Fruit fly (Drosophila melanogaster) whole organism, embryonic: ENCODE results near the gene cac.

Source experiments
- Abd-B ChIP-seq: fragments of 200-800 bp; sonication (Bioruptor generic); optimal IDR thresholded peaks from 2 replicates; lab custom pipeline; 2018; ENCODE audit warnings: missing biosample characterization, mild to moderate bottlenecking, missing genetic modification characterization, moderate library complexity
- Adf1 ChIP-seq: fragments of 200-800 bp; sonication (Bioruptor generic); IDR thresholded peaks from 2 replicates; pipeline ENCODE4 v1.3.6; 2022; ENCODE audit warnings: missing biosample characterization, missing genetic modification characterization
- Awh ChIP-seq: fragments of 200-800 bp; sonication (Bioruptor generic); IDR thresholded peaks from 2 replicates; pipeline ENCODE4, ENCODE4 v1.3.6; 2022; ENCODE audit warnings: missing biosample characterization, missing genetic modification characterization
- BtbVII ChIP-seq: fragments of 200-800 bp; sonication (Bioruptor generic); optimal IDR thresholded peaks from 3 replicates; lab custom pipeline; 2017; ENCODE audit warnings: missing biosample characterization, mild to moderate bottlenecking, missing genetic modification characterization
- CG11247 ChIP-seq: fragments of 200-800 bp; sonication (Bioruptor generic); IDR thresholded peaks from 2 replicates; pipeline ENCODE4 v1.3.6; 2022; ENCODE audit warnings: missing biosample characterization, missing genetic modification characterization
- CG12769 ChIP-seq: fragments of 200-800 bp; sonication (Bioruptor generic); optimal IDR thresholded peaks from 2 replicates; lab custom pipeline; 2019; ENCODE audit warnings: missing biosample characterization, mild to moderate bottlenecking, missing genetic modification characterization, moderate library complexity
- CG13424 ChIP-seq: fragments of 200-800 bp; sonication (Bioruptor generic); optimal IDR thresholded peaks from 2 replicates; lab custom pipeline; 2019; ENCODE audit warnings: missing biosample characterization, mild to moderate bottlenecking, missing genetic modification characterization, moderate library complexity
- CG14050 ChIP-seq: fragments of 200-800 bp; sonication (Bioruptor generic); IDR thresholded peaks from 3 replicates; pipeline ENCODE4 v1.3.6; 2022; ENCODE audit warnings: missing biosample characterization, missing genetic modification characterization
- CG15696 ChIP-seq: fragments of 200-800 bp; sonication (Bioruptor generic); optimal IDR thresholded peaks from 2 replicates; lab custom pipeline; 2019; ENCODE audit warnings: missing biosample characterization, mild to moderate bottlenecking, missing genetic modification characterization, moderate library complexity
- CG2116 ChIP-seq: fragments of 200-800 bp; sonication (Bioruptor generic); optimal IDR thresholded peaks from 3 replicates; lab custom pipeline; 2018; ENCODE audit warnings: missing biosample characterization, mild to moderate bottlenecking, missing genetic modification characterization
- CG30020 ChIP-seq: fragments of 200-800 bp; optimal IDR thresholded peaks from 2 replicates; lab custom pipeline; 2019; ENCODE audit warnings: missing biosample characterization, mild to moderate bottlenecking, missing genetic modification characterization, moderate library complexity
- CG3065 ChIP-seq: fragments of 200-800 bp; sonication (Bioruptor generic); optimal IDR thresholded peaks from 2 replicates; lab custom pipeline; 2016; ENCODE audit warnings: missing biosample characterization, missing genetic modification characterization
- CG3163 ChIP-seq: fragments of 200-800 bp; sonication (Bioruptor generic); optimal IDR thresholded peaks from 3 replicates; lab custom pipeline; 2016; ENCODE audit warnings: missing biosample characterization, missing genetic modification characterization
- CG4617 ChIP-seq: fragments of 200-800 bp; sonication (Bioruptor generic); optimal IDR thresholded peaks from 3 replicates; lab custom pipeline; 2016; ENCODE audit warnings: missing biosample characterization, missing genetic modification characterization, borderline replicate concordance
- CG5180 ChIP-seq: fragments of 200-800 bp; sonication (Bioruptor generic); optimal IDR thresholded peaks from 3 replicates; lab custom pipeline; 2017; ENCODE audit warnings: missing biosample characterization, missing genetic modification characterization, mild to moderate bottlenecking, moderate library complexity, missing genetic modification reagents
- CG6791 ChIP-seq: fragments of 200-800 bp; sonication (Bioruptor generic); IDR thresholded peaks from 3 replicates; pipeline ENCODE4 v1.3.6; 2022; ENCODE audit warnings: missing biosample characterization, missing genetic modification characterization; ENCODE audit not compliant: partially characterized antibody
- CG7271 ChIP-seq: fragments of 200-800 bp; sonication (Bioruptor generic); optimal IDR thresholded peaks from 2 replicates; lab custom pipeline; 2018; ENCODE audit warnings: missing biosample characterization, mild to moderate bottlenecking, missing genetic modification characterization, moderate library complexity
- CG8944 ChIP-seq: fragments of 200-800 bp; sonication (Bioruptor generic); optimal IDR thresholded peaks from 3 replicates; lab custom pipeline; 2016; ENCODE audit warnings: missing biosample characterization, missing genetic modification characterization
- CG9876 ChIP-seq: fragments of 200-800 bp; sonication (Bioruptor generic); optimal IDR thresholded peaks from 2 replicates; lab custom pipeline; 2016; ENCODE audit warnings: missing biosample characterization, missing genetic modification characterization
- Dek ChIP-seq: fragments of 200-800 bp; sonication (Bioruptor generic); optimal IDR thresholded peaks from 3 replicates; lab custom pipeline; 2019; ENCODE audit warnings: missing biosample characterization, mild to moderate bottlenecking, missing genetic modification characterization, moderate library complexity
- Dll ChIP-seq: fragments of 200-800 bp; sonication (Bioruptor generic); IDR thresholded peaks from 4 replicates; pipeline ENCODE4 v1.3.6; 2022; ENCODE audit warnings: missing biosample characterization, missing genetic modification characterization; ENCODE audit not compliant: partially characterized antibody
- Elba2 ChIP-seq: fragments of 200-800 bp; sonication (Bioruptor generic); optimal IDR thresholded peaks from 3 replicates; lab custom pipeline; 2016; ENCODE audit warnings: missing biosample characterization, missing genetic modification characterization
- GATAe ChIP-seq: fragments of 200-800 bp; sonication (Bioruptor generic); conservative IDR thresholded peaks from 2 replicates; pipeline ENCODE4 v1.3.6; 2022; ENCODE audit warnings: missing biosample characterization, missing genetic modification characterization
- Gug ChIP-seq: fragments of 200-800 bp; sonication (Bioruptor generic); IDR thresholded peaks from 4 replicates; pipeline ENCODE4 v1.3.6; 2022; ENCODE audit warnings: missing biosample characterization, missing genetic modification characterization
- H15 ChIP-seq: fragments of 200-800 bp; sonication (Bioruptor generic); IDR thresholded peaks from 3 replicates; pipeline ENCODE4 v1.3.6; 2022; ENCODE audit warnings: missing biosample characterization, missing genetic modification characterization
- Hey ChIP-seq: fragments of 200-800 bp; sonication (Bioruptor generic); optimal IDR thresholded peaks from 3 replicates; lab custom pipeline; 2018; ENCODE audit warnings: missing biosample characterization, mild to moderate bottlenecking, missing genetic modification characterization
- Meics ChIP-seq: fragments of 200-800 bp; sonication (Bioruptor generic); optimal IDR thresholded peaks from 2 replicates; lab custom pipeline; 2017; ENCODE audit warnings: missing biosample characterization, mild to moderate bottlenecking, missing genetic modification characterization
- Tbp ChIP-seq: fragments of >200 bp; optimal IDR thresholded peaks from 2 replicates; lab custom pipeline; 2018; ENCODE audit warnings: missing biosample characterization, missing genetic modification characterization
- az2 ChIP-seq: fragments of 200-800 bp; sonication (Bioruptor generic); optimal IDR thresholded peaks from 3 replicates; lab custom pipeline; 2016; ENCODE audit warnings: missing biosample characterization, missing genetic modification characterization
- bbx ChIP-seq: fragments of 200-800 bp; sonication (Bioruptor generic); IDR thresholded peaks from 2 replicates; pipeline ENCODE4 v1.3.6; 2022; ENCODE audit warnings: missing biosample characterization, missing genetic modification characterization; ENCODE audit not compliant: partially characterized antibody
- bsh ChIP-seq, 2 experiments: fragments of 200-800 bp; sonication (Bioruptor generic); optimal IDR thresholded peaks; 2 replicates each; lab custom pipeline; 2017 to 2018; ENCODE audit warnings: mild to moderate bottlenecking in 2 of 2, missing biosample characterization in 2 of 2, missing genetic modification characterization in 2 of 2, moderate library complexity in 1 of 2
- cato ChIP-seq: fragments of 200-800 bp; sonication (Bioruptor generic); optimal IDR thresholded peaks from 2 replicates; lab custom pipeline; 2016; ENCODE audit warnings: missing biosample characterization, missing genetic modification characterization, borderline replicate concordance
- chm ChIP-seq: fragments of 200-800 bp; sonication (Bioruptor generic); IDR thresholded peaks from 2 replicates; pipeline ENCODE4 v1.3.6; 2022; ENCODE audit warnings: missing biosample characterization, missing genetic modification characterization
- gcm ChIP-seq: fragments of 200-800 bp; sonication (Bioruptor generic); optimal IDR thresholded peaks from 2 replicates; lab custom pipeline; 2019; ENCODE audit warnings: missing biosample characterization, mild to moderate bottlenecking, missing genetic modification characterization, moderate library complexity
- gcm2 ChIP-seq: fragments of 200-800 bp; sonication (Bioruptor generic); optimal IDR thresholded peaks from 2 replicates; lab custom pipeline; 2016; ENCODE audit warnings: missing biosample characterization, missing genetic modification characterization
- hb ChIP-seq: fragments of 200-800 bp; sonication (Bioruptor generic); IDR thresholded peaks from 3 replicates; pipeline ENCODE4 v1.3.6; 2022; ENCODE audit warnings: missing biosample characterization, missing genetic modification characterization; ENCODE audit not compliant: partially characterized antibody
- jigr1 ChIP-seq: fragments of 200-800 bp; sonication (Bioruptor generic); IDR thresholded peaks from 3 replicates; pipeline ENCODE4 v1.3.6; 2022; ENCODE audit warnings: missing biosample characterization, missing genetic modification characterization
- ken ChIP-seq: fragments of 200-800 bp; sonication (Bioruptor generic); IDR thresholded peaks from 3 replicates; pipeline ENCODE4 v1.3.6; 2022; ENCODE audit warnings: missing biosample characterization, missing genetic modification characterization
- lov ChIP-seq, 2 experiments: fragments of 200-800 bp in 1 of 2; fragments of >200 bp in 1 of 2; sonication (Bioruptor generic) in 1 of 2; IDR thresholded peaks in 1 of 2; optimal IDR thresholded peaks in 1 of 2; 2 replicates in 1 of 2; 3 replicates in 1 of 2; pipeline versions ENCODE4 v1.3.6 to Lab custom; 2017 to 2022; ENCODE audit warnings: missing biosample characterization in 1 of 2, missing genetic modification characterization in 1 of 2
- nom ChIP-seq: fragments of 200-800 bp; sonication (Bioruptor generic); optimal IDR thresholded peaks from 2 replicates; lab custom pipeline; 2017; ENCODE audit warnings: missing biosample characterization, missing genetic modification characterization, mild to moderate bottlenecking, moderate library complexity, missing genetic modification reagents
- oc ChIP-seq: fragments of 200-800 bp; sonication (Bioruptor generic); optimal IDR thresholded peaks from 2 replicates; lab custom pipeline; 2018; ENCODE audit warnings: missing biosample characterization, mild to moderate bottlenecking, missing genetic modification characterization, moderate library complexity
- pfk ChIP-seq: fragments of 200-800 bp; sonication (Bioruptor generic); optimal IDR thresholded peaks from 2 replicates; lab custom pipeline; 2018; ENCODE audit warnings: missing biosample characterization, mild to moderate bottlenecking, missing genetic modification characterization, moderate library complexity
- sisA ChIP-seq: fragments of 200-800 bp; sonication (Bioruptor generic); IDR thresholded peaks from 2 replicates; pipeline ENCODE4 v1.3.6; 2022; ENCODE audit warnings: missing biosample characterization, missing genetic modification characterization
- tin ChIP-seq: fragments of 200-800 bp; sonication (Bioruptor generic); optimal IDR thresholded peaks from 3 replicates; lab custom pipeline; 2016; ENCODE audit warnings: missing biosample characterization, missing genetic modification characterization
- toy ChIP-seq: fragments of 200-800 bp; sonication (Bioruptor generic); IDR thresholded peaks from 2 replicates; pipeline ENCODE4 v1.3.6; 2022; ENCODE audit warnings: missing biosample characterization, missing genetic modification characterization
- trh ChIP-seq: fragments of 200-800 bp; sonication (Bioruptor generic); optimal IDR thresholded peaks from 2 replicates; lab custom pipeline; 2016; ENCODE audit warnings: missing biosample characterization, missing genetic modification characterization
- usp ChIP-seq: fragments of >200 bp; optimal IDR thresholded peaks from 2 replicates; lab custom pipeline; 2017; ENCODE audit warnings: missing biosample characterization, missing genetic modification characterization
- wdn ChIP-seq: fragments of 200-800 bp; sonication (Bioruptor generic); IDR thresholded peaks from 2 replicates; pipeline ENCODE4 v1.3.6; 2022; ENCODE audit warnings: missing biosample characterization, missing genetic modification characterization

Gene cac

DNA sequence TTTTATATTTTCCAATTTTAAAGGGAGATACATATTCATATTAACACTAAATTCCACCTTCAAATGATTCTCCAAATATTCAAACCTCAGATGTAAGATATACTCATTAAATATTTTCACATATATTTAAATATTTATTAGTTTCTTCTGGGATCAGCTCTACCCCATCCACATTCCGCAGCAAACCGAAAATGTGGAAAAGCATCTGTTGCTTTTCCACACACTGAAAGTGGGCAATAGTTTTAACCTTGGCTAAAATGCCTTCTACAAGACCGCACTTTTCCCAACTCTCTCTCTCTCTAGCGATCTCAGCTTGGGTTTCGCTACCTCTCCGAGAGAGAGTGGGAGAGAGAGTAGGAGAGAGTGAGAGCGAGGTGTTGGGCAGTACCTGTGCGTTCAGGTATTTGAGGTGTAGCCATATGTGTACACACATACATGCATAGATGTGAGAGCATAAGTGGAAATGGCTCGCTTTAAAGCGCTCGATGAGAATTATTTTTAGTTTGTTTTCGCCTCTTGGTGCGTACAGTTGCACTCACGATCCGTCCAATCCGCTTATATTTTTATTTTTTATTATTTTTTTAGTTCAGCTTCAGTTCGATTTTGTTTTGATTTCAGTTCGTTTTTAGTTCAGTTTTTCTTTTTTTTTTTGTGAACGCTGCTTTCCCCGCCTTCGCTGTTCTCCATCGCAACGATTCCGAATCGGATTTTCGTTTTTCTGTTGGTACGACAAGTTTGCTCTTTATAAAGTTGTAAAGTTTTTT, 22.0 kb upstream of the cac start, which contains the start of gene CG1806 (continued):
- TF ChIP-seq Abd-B (GFP tag; lab: Kevin White, UChicago) (no peak), CG15696 (tag; lab: Kevin White, UChicago) (no peak), Dll (GFP tag; lab: Robert Waterston, UW) (0 out of 4 replicates have a peak, but pooled peaks have one; percentile 51), pfk (GFP tag; lab: Kevin White, UChicago) (no peak), gcm2 (GFP tag; lab: Kevin White, UChicago) (no peak), CG3065 (GFP tag; lab: Kevin White, UChicago) (no peak), CG9876 (GFP tag; lab: Kevin White, UChicago) (no peak), Elba2 (GFP tag; lab: Kevin White, UChicago) (no peak), gcm (GFP tag; lab: Kevin White, UChicago) (peak; percentile 17), CG12769 (tag; lab: Kevin White, UChicago) (peak; percentile 88), CG3163 (GFP tag; lab: Kevin White, UChicago) (no peak), ken (no peak), Awh (GFP tag; lab: Robert Waterston, UW) (no peak), CG5180 (peak; percentile 3), hb (GFP tag; lab: Robert Waterston, UW) (no peak), bsh (GFP tag; optimal IDR thresholded peaks at IDR 0.05; lab: Kevin White, UChicago) (peak in 1 of 2 experiments; percentile 33), trh (GFP tag; lab: Kevin White, UChicago) (no peak), CG4617 (GFP tag; lab: Kevin White, UChicago) (no peak), CG8944 (GFP tag; lab: Kevin White, UChicago) (no peak), usp (GFP tag; lab: Kevin White, UChicago) (no peak), az2 (GFP tag; lab: Kevin White, UChicago) (no peak), CG30020 (no peak), CG14050 (GFP tag; lab: Robert Waterston, UW) (no peak), jigr1 (GFP tag; lab: Robert Waterston, UW) (no peak), sisA (no peak), Tbp (GFP tag; lab: Kevin White, UChicago) (no peak), CG13424 (tag; lab: Kevin White, UChicago) (no peak), Meics (GFP tag; lab: Kevin White, UChicago) (no peak), tin (GFP tag; lab: Kevin White, UChicago) (no peak), CG7271 (no peak), chm (peak; percentile 18; the same call in 1 of the 2 replicates), bbx (GFP tag; lab: Robert Waterston, UW) (no peak), CG2116 (GFP tag; lab: Kevin White, UChicago) (no peak), CG6791 (GFP tag; lab: Robert Waterston, UW) (no peak), H15 (GFP tag; lab: Robert Waterston, UW) (no peak), Adf1 (no peak), wdn (peak; percentile 30; the same call in 1 of the 2 replicates), Gug (GFP tag; lab: Robert Waterston, UW) (no peak), Hey (tag; lab: Kevin White, UChicago) (no peak), Dek (tag; lab: Kevin White, UChicago) (no peak), nom (GFP tag; lab: Kevin White, UChicago) (peak; percentile 82), cato (GFP tag; lab: Kevin White, UChicago) (no peak), toy (GFP tag; lab: Robert Waterston, UW) (no peak), GATAe (GFP tag; lab: Robert Waterston, UW) (no peak), oc (tag; lab: Kevin White, UChicago) (no peak), lov (optimal IDR thresholded peaks at IDR 0.05; lab: Kevin White, UChicago) (no peak), lov (GFP tag; IDR thresholded peaks at IDR 0.05; lab: Robert Waterston, UW) (0 out of 3 replicates have a peak, but pooled peaks have one; percentile 43), BtbVII (no peak), CG11247 (GFP tag; lab: Robert Waterston, UW) (no peak)
